Fruit fly (Drosophila melanogaster): ENCODE results near the gene CG12708.

The CG12708 gene

dm6 chrX:15626279-15626678 lies 49.0 kb upstream of the CG12708 start (continued):
- TF ChIP-seq bbx (GFP tag; IDR thresholded peaks at IDR 0.05; ENCODE audit: partially characterized antibody) = peak; percentile 51; the same call in 1 of the 2 replicates
- no peak for TF ChIP-seq Oaz (GFP tag; IDR thresholded peaks at IDR 0.05)
- TF ChIP-seq CG4730 (GFP tag; IDR thresholded peaks at IDR 0.05) = no peak
- no peak for TF ChIP-seq gsb-n (tag; optimal IDR thresholded peaks at IDR 0.05)
- TF ChIP-seq dm (GFP tag; optimal IDR thresholded peaks at IDR 0.05) = no peak
- TF ChIP-seq maf-S (GFP tag; optimal IDR thresholded peaks at IDR 0.05) = no peak
- TF ChIP-seq CG9609 (GFP tag; optimal IDR thresholded peaks at IDR 0.05) = no peak
- TF ChIP-seq gce (GFP tag; IDR thresholded peaks at IDR 0.05) = no peak
- TF ChIP-seq CG10462 (GFP tag; optimal IDR thresholded peaks at IDR 0.05) = no peak
- no peak for TF ChIP-seq ATbp (GFP tag; optimal IDR thresholded peaks at IDR 0.05)
- no peak for TF ChIP-seq CG32767 (GFP tag; IDR thresholded peaks at IDR 0.05)
- no peak for TF ChIP-seq C15 (GFP tag; IDR thresholded peaks at IDR 0.05)
- no peak for TF ChIP-seq CG9797 (GFP tag; optimal IDR thresholded peaks at IDR 0.05)
- TF ChIP-seq CG8089 (GFP tag; optimal IDR thresholded peaks at IDR 0.05) = no peak
- no peak for TF ChIP-seq lov (optimal IDR thresholded peaks at IDR 0.05)
- TF ChIP-seq lov (GFP tag; IDR thresholded peaks at IDR 0.05) = no peak
- peak; percentile 38; the same call in 1 of the 3 replicates for TF ChIP-seq CG7963 (GFP tag; IDR thresholded peaks at IDR 0.05; ENCODE audit: partially characterized antibody)
- TF ChIP-seq aop (GFP tag; IDR thresholded peaks at IDR 0.05) = no peak
- TF ChIP-seq CG17912 (GFP tag; optimal IDR thresholded peaks at IDR 0.05) = no peak
- no peak for TF ChIP-seq CG10274 (GFP tag; optimal IDR thresholded peaks at IDR 0.05)
- no peak for TF ChIP-seq Bdp1 (GFP tag; optimal IDR thresholded peaks at IDR 0.05)
- no peak for TF ChIP-seq Dbx (GFP tag; IDR thresholded peaks at IDR 0.05)
- TF ChIP-seq sr (GFP tag; IDR thresholded peaks at IDR 0.05) = peak; percentile 94
- TF ChIP-seq CG7839 (tag; optimal IDR thresholded peaks at IDR 0.05) = peak; percentile 7
- no peak for TF ChIP-seq CG6654 (GFP tag; optimal IDR thresholded peaks at IDR 0.05)
- TF ChIP-seq zen (tag; optimal IDR thresholded peaks at IDR 0.05) = no peak
- no peak for TF ChIP-seq Gug (GFP tag; IDR thresholded peaks at IDR 0.05)
- TF ChIP-seq sc (optimal IDR thresholded peaks at IDR 0.05) = no peak
- TF ChIP-seq sc (GFP tag; optimal IDR thresholded peaks at IDR 0.05) = no peak

dm6 chrX:15629962-15630361 lies 45.3 kb upstream of the CG12708 start:
- TF ChIP-seq Deaf1 (tag; optimal IDR thresholded peaks at IDR 0.05) (peak; percentile 31), odd (GFP tag; optimal IDR thresholded peaks at IDR 0.05) (no peak), run (tag; optimal IDR thresholded peaks at IDR 0.05) (no peak), CG10209 (GFP tag; optimal IDR thresholded peaks at IDR 0.05) (peak; percentile 21), CHES-1-like (GFP tag; optimal IDR thresholded peaks at IDR 0.05) (no peak), CkIIα-i1 (GFP tag; IDR thresholded peaks at IDR 0.05) (no peak), CG10543 (GFP tag; optimal IDR thresholded peaks at IDR 0.05) (no peak), CG8281 (tag; optimal IDR thresholded peaks at IDR 0.05) (peak; percentile 92), MTF-1 (GFP tag; optimal IDR thresholded peaks at IDR 0.05; ENCODE audit: borderline replicate concordance) (no peak), kah (GFP tag; optimal IDR thresholded peaks at IDR 0.05) (no peak)

- TF ChIP-seq CG11504 (tag; optimal IDR thresholded peaks at IDR 0.05) = peak; percentile 37
- no peak for TF ChIP-seq prd (optimal IDR thresholded peaks at IDR 0.05)
- TF ChIP-seq prd (GFP tag; IDR thresholded peaks at IDR 0.05) = 0 out of 3 replicates have a peak, but pooled peaks have one; percentile 24
- no peak for TF ChIP-seq fd96Cb (tag; optimal IDR thresholded peaks at IDR 0.05)
- no peak for TF ChIP-seq CG32767 (GFP tag; IDR thresholded peaks at IDR 0.05)
- no peak for TF ChIP-seq HmgD (GFP tag; optimal IDR thresholded peaks at IDR 0.05)
- TF ChIP-seq CG9876 (GFP tag; optimal IDR thresholded peaks at IDR 0.05) = no peak
- no peak for TF ChIP-seq Hsf (GFP tag; optimal IDR thresholded peaks at IDR 0.05)
- TF ChIP-seq eve (GFP tag; optimal IDR thresholded peaks at IDR 0.05) = peak in 1 of 2 experiments; percentile 64
- peak; percentile 27 for TF ChIP-seq CG15269 (tag; optimal IDR thresholded peaks at IDR 0.05)
- no peak for TF ChIP-seq CG1233 (GFP tag; optimal IDR thresholded peaks at IDR 0.05)
- peak; percentile 74 for TF ChIP-seq sens (GFP tag)
- no peak for TF ChIP-seq CG11695 (GFP tag; IDR thresholded peaks at IDR 0.05)
- TF ChIP-seq D19A (tag; optimal IDR thresholded peaks at IDR 0.05) = no peak
- TF ChIP-seq CG15601 (tag; optimal IDR thresholded peaks at IDR 0.05) = no peak
Observed at dm6 chrX:15630815-15631214, 44.5 kb upstream of the CG12708 start.
